Fruit fly (Drosophila melanogaster): ENCODE results near the gene CG6216.

DNA sequence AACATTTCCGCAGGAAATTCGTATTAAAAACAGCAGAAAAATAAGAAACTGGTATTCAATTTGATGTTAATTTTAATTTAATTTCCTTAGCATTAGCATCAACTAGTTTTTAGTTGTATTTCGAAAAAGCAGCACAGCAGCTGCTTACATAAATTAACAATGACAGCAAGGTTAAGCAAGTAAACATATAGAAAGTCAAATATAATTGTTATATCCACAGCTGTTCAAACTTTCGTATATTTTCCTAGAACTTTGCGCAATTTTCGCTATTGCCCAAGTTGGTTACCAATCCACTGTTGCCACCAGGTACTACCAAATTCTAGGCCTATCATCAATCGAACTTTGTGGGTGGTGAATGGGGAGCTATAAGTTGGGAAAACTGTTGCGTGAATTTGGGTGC is 39.4 kb upstream of the CG6216 start:
- TF ChIP-seq pan (optimal IDR thresholded peaks at IDR 0.05): no peak
- no peak for TF ChIP-seq Dfd (GFP tag; optimal IDR thresholded peaks at IDR 0.05)
- TF ChIP-seq Jra (GFP tag; optimal IDR thresholded peaks at IDR 0.05): no peak
- TF ChIP-seq Rel (GFP tag; optimal IDR thresholded peaks at IDR 0.05): no peak
- no peak for TF ChIP-seq Rel (tag; optimal IDR thresholded peaks at IDR 0.05)
- no peak for TF ChIP-seq lola (GFP tag; optimal IDR thresholded peaks at IDR 0.05)

Measured in whole organism, wandering third instar larva.